Fruit fly (Drosophila melanogaster) whole organism, pupa: ENCODE data around the gene Meltrin.
A peak's percentile ranks its signal among the peaks of the same experiment; 100 is the strongest.

Source experiments
- CG10348 ChIP-seq: fragments of 200-800 bp; sonication (Bioruptor generic); IDR thresholded peaks from 2 replicates; pipeline ENCODE4 v1.3.6; 2022; ENCODE audit warnings: missing biosample characterization, missing genetic modification characterization
- CG12605 ChIP-seq: fragments of 200-800 bp; sonication (Bioruptor generic); IDR thresholded peaks from 2 replicates; pipeline ENCODE4 v1.3.6; 2022; ENCODE audit warnings: missing biosample characterization, missing genetic modification characterization
- CG17806 ChIP-seq: fragments of 200-800 bp; sonication (Bioruptor generic); optimal IDR thresholded peaks from 2 replicates; lab custom pipeline; 2018; ENCODE audit warnings: missing biosample characterization, mild to moderate bottlenecking, missing genetic modification characterization, moderate library complexity
- CG8159 ChIP-seq: fragments of 200-800 bp; sonication (Bioruptor generic); optimal IDR thresholded peaks from 3 replicates; lab custom pipeline; 2018; ENCODE audit warnings: missing biosample characterization, mild to moderate bottlenecking, missing genetic modification characterization, moderate library complexity
- CG8301 ChIP-seq: fragments of 200-800 bp; sonication (Bioruptor generic); optimal IDR thresholded peaks from 2 replicates; lab custom pipeline; 2018; ENCODE audit warnings: missing biosample characterization, mild to moderate bottlenecking, missing genetic modification characterization
- CG9948 ChIP-seq: fragments of 200-800 bp; sonication (Bioruptor generic); optimal IDR thresholded peaks from 2 replicates; lab custom pipeline; 2018; ENCODE audit warnings: missing biosample characterization, mild to moderate bottlenecking, missing genetic modification characterization, moderate library complexity
- D1 ChIP-seq: fragments of 200-800 bp; sonication (Bioruptor generic); optimal IDR thresholded peaks from 2 replicates; lab custom pipeline; 2018; ENCODE audit warnings: missing biosample characterization, mild to moderate bottlenecking, missing genetic modification characterization, moderate library complexity
- EcR ChIP-seq: fragments of 200-800 bp; sonication (Bioruptor generic); optimal IDR thresholded peaks from 3 replicates; lab custom pipeline; 2019; ENCODE audit warnings: missing biosample characterization, missing genetic modification characterization, mild to moderate bottlenecking, moderate library complexity, missing genetic modification reagents
- Pif1A ChIP-seq: fragments of 200-800 bp; sonication (Bioruptor generic); optimal IDR thresholded peaks from 3 replicates; lab custom pipeline; 2016; ENCODE audit warnings: missing biosample characterization, missing genetic modification characterization
- Snoo ChIP-seq: fragments of 200-800 bp; sonication (Bioruptor generic); optimal IDR thresholded peaks from 3 replicates; lab custom pipeline; 2017; ENCODE audit warnings: missing biosample characterization, mild to moderate bottlenecking, missing genetic modification characterization, inconsistent platforms
- fd96Ca ChIP-seq: fragments of 200-800 bp; sonication (Bioruptor generic); IDR thresholded peaks from 3 replicates; pipeline ENCODE4 v1.3.6; 2022; ENCODE audit warnings: missing biosample characterization, missing genetic modification characterization

DNA sequence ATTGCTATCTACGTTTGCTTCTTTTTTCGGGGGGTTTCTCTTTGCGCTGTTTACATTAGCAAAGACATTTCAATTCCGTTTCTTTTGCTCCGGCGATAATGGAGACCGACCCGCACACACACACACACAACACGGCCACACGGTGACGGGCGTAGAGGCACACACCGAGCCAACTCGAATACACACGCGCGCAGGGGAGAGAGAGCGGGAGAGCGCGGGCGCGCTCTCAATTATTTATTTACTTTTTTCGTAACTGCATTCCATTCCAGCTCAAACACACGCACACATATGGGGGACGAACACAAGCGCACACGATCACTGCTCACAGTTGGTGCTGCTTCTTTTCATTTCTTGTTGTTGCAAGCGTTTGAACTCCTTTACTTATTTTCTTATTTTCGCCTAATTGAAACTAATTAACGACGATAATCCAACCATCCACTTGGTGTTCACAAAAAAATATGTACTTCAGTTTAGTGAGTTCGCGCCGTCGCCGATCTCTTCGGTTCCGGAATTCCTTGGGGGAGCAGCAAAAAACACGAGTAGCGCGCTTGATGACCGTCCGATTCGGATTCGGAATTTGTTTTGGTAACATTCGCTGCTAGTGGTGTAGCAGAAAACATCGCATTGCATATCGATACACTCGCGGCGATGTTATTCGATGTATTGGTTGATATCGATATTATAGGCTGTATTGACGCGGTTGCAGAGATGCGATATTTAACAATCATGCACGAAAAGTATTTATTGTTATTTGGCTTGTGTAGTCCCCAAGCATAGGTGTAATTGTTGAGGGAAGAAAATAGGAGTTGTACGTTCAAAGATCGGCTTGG, 26.8 kb upstream of the Meltrin start, which contains the start of gene kibra:
- TF ChIP-seq D1 (tag; lab: Kevin White, UChicago) = no peak
- TF ChIP-seq EcR (GFP tag; lab: Kevin White, UChicago) = peak; percentile 67
- no peak for TF ChIP-seq CG10348
- TF ChIP-seq Pif1A (GFP tag; lab: Kevin White, UChicago) = peak; percentile 1
- peak; percentile 15 for TF ChIP-seq Snoo (tag; lab: Kevin White, UChicago)
- TF ChIP-seq CG8159 (tag; lab: Kevin White, UChicago) = peak; percentile 67
- TF ChIP-seq CG17806 (tag; lab: Kevin White, UChicago) = peak; percentile 43
- TF ChIP-seq fd96Ca (GFP tag; lab: Robert Waterston, UW) = no peak
- TF ChIP-seq CG8301 (tag; lab: Kevin White, UChicago) = peak; percentile 45
- TF ChIP-seq CG12605 (GFP tag; lab: Robert Waterston, UW) = no peak
- peak; percentile 34 for TF ChIP-seq CG9948 (tag; lab: Kevin White, UChicago)
